Worm (Caenorhabditis elegans): Measurements from ENCODE around the gene Y71G10AR.4.
A peak's percentile ranks its signal among the peaks of the same experiment; 100 is the strongest.

DNA sequence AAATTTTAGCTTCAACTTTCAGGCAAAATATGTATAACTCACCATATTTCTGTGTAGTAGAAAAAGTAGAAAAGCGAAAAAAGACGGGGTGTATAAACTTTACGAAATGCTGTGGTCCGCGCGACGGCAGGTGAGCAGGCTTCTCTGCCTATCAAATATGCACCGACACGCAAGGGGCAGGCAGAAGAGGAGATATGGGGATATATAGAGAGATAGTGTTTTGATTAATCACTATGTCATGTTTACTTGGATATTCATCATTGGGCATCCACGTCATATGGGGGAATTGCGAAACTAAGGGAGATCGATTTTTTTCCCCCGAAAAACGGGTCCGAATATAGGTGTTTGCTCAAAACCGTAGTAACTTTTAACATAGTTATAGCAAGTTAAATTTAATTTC, 39.8 kb upstream of the Y71G10AR.4 start, which contains the start of gene gcy-37:
- TF ChIP-seq F26F4.8 (GFP tag; conservative IDR thresholded peaks at IDR 0.05) (no peak), pha-4 (GFP tag; IDR thresholded peaks at IDR 0.05) (no peak), pha-4 (tag; optimal IDR thresholded peaks at IDR 0.05) (no peak), unc-39 (tag; optimal IDR thresholded peaks at IDR 0.05) (no peak), lin-15B (tag; optimal IDR thresholded peaks at IDR 0.05) (no peak), nhr-28 (tag; optimal IDR thresholded peaks at IDR 0.05) (no peak), skn-1 (tag; optimal IDR thresholded peaks at IDR 0.05) (no peak), ceh-28 (tag; optimal IDR thresholded peaks at IDR 0.05) (no peak), R02D3.7 (tag; optimal IDR thresholded peaks at IDR 0.05) (no peak), jun-1 (tag; optimal IDR thresholded peaks at IDR 0.05) (no peak), aha-1 (tag) (peak; percentile 7), dpl-1 (GFP tag; optimal IDR thresholded peaks at IDR 0.05) (no peak), hlh-11 (tag; optimal IDR thresholded peaks at IDR 0.05) (no peak), mep-1 (tag; optimal IDR thresholded peaks at IDR 0.05) (no peak), nhr-111 (GFP tag; optimal IDR thresholded peaks at IDR 0.05) (no peak)
